Worm (Caenorhabditis elegans): Measurements from ENCODE around the gene nhr-176.

The nhr-176 gene

ce11 chrV:16024917-16025316 is 46.2 kb upstream of the nhr-176 start:
- no peak for TF ChIP-seq nhr-12 (tag; optimal IDR thresholded peaks at IDR 0.05)
- no peak for TF ChIP-seq tbx-8 (GFP tag; optimal IDR thresholded peaks at IDR 0.05)
- TF ChIP-seq ham-2 (GFP tag; optimal IDR thresholded peaks at IDR 0.05), result no peak
- TF ChIP-seq unc-62 (GFP tag; optimal IDR thresholded peaks at IDR 0.05), result no peak
- no peak for TF ChIP-seq nhr-2 (tag; optimal IDR thresholded peaks at IDR 0.05)
- no peak for TF ChIP-seq cnd-1 (tag; optimal IDR thresholded peaks at IDR 0.05)
- TF ChIP-seq hlh-1 (tag; optimal IDR thresholded peaks at IDR 0.05), result no peak
- TF ChIP-seq sptf-1 (tag; optimal IDR thresholded peaks at IDR 0.05), result no peak
- no peak for TF ChIP-seq flh-1 (GFP tag; optimal IDR thresholded peaks at IDR 0.05)

- TF ChIP-seq bed-3 (GFP tag; optimal IDR thresholded peaks at IDR 0.05) (no peak), nhr-2 (tag; optimal IDR thresholded peaks at IDR 0.05) (no peak), sptf-1 (tag; optimal IDR thresholded peaks at IDR 0.05) (no peak), flh-1 (GFP tag; optimal IDR thresholded peaks at IDR 0.05) (no peak), lin-32 (GFP tag; optimal IDR thresholded peaks at IDR 0.05) (no peak)
Observed at ce11 chrV:16029237-16029636, 41.9 kb upstream of the nhr-176 start.

- no peak for TF ChIP-seq sptf-1 (tag; optimal IDR thresholded peaks at IDR 0.05)
- TF ChIP-seq nhr-28 (tag; optimal IDR thresholded peaks at IDR 0.05), result no peak
- TF ChIP-seq ces-1 (GFP tag; optimal IDR thresholded peaks at IDR 0.05), result no peak
- TF ChIP-seq unc-39 (tag; optimal IDR thresholded peaks at IDR 0.05), result no peak
- TF ChIP-seq hlh-1 (tag; optimal IDR thresholded peaks at IDR 0.05), result no peak
- TF ChIP-seq mls-2 (tag; optimal IDR thresholded peaks at IDR 0.05), result no peak
- TF ChIP-seq ham-2 (GFP tag; optimal IDR thresholded peaks at IDR 0.05), result no peak
- TF ChIP-seq cnd-1 (tag; optimal IDR thresholded peaks at IDR 0.05), result no peak
- TF ChIP-seq elt-1 (tag; optimal IDR thresholded peaks at IDR 0.05; ENCODE audit: borderline replicate concordance, insufficient read depth), result no peak
- no peak for TF ChIP-seq tbx-8 (GFP tag; optimal IDR thresholded peaks at IDR 0.05)
Observed at ce11 chrV:16031571-16031970, 39.6 kb upstream of the nhr-176 start, which contains the start of gene T10C6.7. TSS of gene T10C6.7 (minus strand) at chrV:16031713.

- TF ChIP-seq flh-1 (GFP tag; optimal IDR thresholded peaks at IDR 0.05), result no peak
- TF ChIP-seq nhr-76 (tag; optimal IDR thresholded peaks at IDR 0.05), result no peak
Observed at ce11 chrV:16032761-16033160, 38.4 kb upstream of the nhr-176 start, which contains the start of gene T10C6.16. TSS of gene T10C6.16 (minus strand) at chrV:16033005.

ce11 chrV:16033491-16033890 is 37.6 kb upstream of the nhr-176 start:
- TF ChIP-seq nhr-237 (tag; optimal IDR thresholded peaks at IDR 0.05) (no peak), pha-4 (tag; optimal IDR thresholded peaks at IDR 0.05) (no peak), sem-2 (GFP tag; optimal IDR thresholded peaks at IDR 0.05) (no peak), elt-1 (tag; optimal IDR thresholded peaks at IDR 0.05; ENCODE audit: borderline replicate concordance, insufficient read depth) (no peak), ham-2 (GFP tag; optimal IDR thresholded peaks at IDR 0.05) (no peak), unc-120 (tag; optimal IDR thresholded peaks at IDR 0.05; ENCODE audit: poor library complexity, severe bottlenecking) (no peak), ztf-11 (tag; optimal IDR thresholded peaks at IDR 0.05) (no peak), ceh-39 (tag; optimal IDR thresholded peaks at IDR 0.05) (no peak), drap-1 (GFP tag; optimal IDR thresholded peaks at IDR 0.05) (no peak), hlh-1 (tag; optimal IDR thresholded peaks at IDR 0.05) (no peak), nhr-76 (tag; optimal IDR thresholded peaks at IDR 0.05) (no peak), nhr-28 (tag; optimal IDR thresholded peaks at IDR 0.05) (no peak)

- TF ChIP-seq ham-2 (GFP tag; optimal IDR thresholded peaks at IDR 0.05) (no peak), lsy-2 (tag; optimal IDR thresholded peaks at IDR 0.05) (no peak), lin-13 (tag; optimal IDR thresholded peaks at IDR 0.05) (no peak), ceh-83 (GFP tag; optimal IDR thresholded peaks at IDR 0.05) (no peak), mab-5 (tag; optimal IDR thresholded peaks at IDR 0.05) (no peak), ceh-43 (GFP tag; optimal IDR thresholded peaks at IDR 0.05) (no peak), drap-1 (GFP tag; optimal IDR thresholded peaks at IDR 0.05) (no peak), tbx-8 (GFP tag; optimal IDR thresholded peaks at IDR 0.05) (no peak), cnd-1 (tag; optimal IDR thresholded peaks at IDR 0.05) (no peak), elt-3 (tag; optimal IDR thresholded peaks at IDR 0.05) (no peak), nhr-76 (tag; optimal IDR thresholded peaks at IDR 0.05) (no peak), hlh-1 (tag; optimal IDR thresholded peaks at IDR 0.05) (no peak), zip-8 (tag; optimal IDR thresholded peaks at IDR 0.05) (no peak)
Observed at ce11 chrV:16036166-16036565, 35.0 kb upstream of the nhr-176 start, which contains the start of gene T10C6.10. TSS of gene T10C6.10 (plus strand) at chrV:16036413.
